Worm (Caenorhabditis elegans): ENCODE measurements around the gene F14H8.5.
A peak's percentile ranks its signal among the peaks of the same experiment; 100 is the strongest.

The F14H8.5 gene

DNA sequence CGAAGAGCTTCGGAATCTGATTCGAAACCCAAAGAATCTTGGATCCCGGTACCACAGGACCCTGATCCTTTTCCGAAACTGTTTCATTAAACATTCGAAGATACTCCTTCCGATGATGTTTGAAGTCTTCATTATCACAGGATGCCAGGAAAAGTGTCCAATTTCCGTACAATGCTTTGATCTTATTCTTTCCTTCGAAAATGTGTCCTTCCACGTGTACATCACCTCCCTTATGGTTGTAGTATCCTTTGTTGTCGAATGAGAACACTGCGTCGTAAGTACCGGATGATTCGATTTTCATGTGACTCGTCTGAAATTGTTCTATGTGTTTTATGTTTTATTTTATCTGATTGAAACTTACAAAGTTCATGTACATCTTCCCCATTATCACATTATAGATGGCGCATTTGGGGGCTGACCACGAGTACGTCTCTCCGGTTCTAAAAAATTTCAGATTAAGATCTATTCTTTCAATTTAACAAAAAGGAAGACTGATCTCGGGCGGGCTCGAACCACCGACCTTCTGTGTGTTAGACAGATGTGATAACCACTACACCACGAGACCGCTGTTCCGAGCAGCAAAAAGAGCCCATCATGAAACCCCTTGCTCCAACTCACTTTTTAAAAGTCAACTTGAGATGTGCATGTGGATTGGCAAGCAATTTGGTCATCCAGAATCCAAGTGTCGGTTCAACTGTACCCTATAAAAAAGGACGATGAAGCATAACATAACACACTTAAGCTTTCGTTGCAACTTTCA lies 8.1 kb upstream of the F14H8.5 start (continued):
- TF ChIP-seq nhr-25 (tag; optimal IDR thresholded peaks at IDR 0.05; ENCODE audit: borderline replicate concordance, insufficient read depth) (no peak), skn-1 (tag; optimal IDR thresholded peaks at IDR 0.05) (no peak), D1046.2 (GFP tag; IDR thresholded peaks at IDR 0.05) (no peak), set-16 (GFP tag; IDR thresholded peaks at IDR 0.05) (no peak), T20F7.1 (GFP tag; optimal IDR thresholded peaks at IDR 0.05) (peak; percentile 17), lir-3 (tag; optimal IDR thresholded peaks at IDR 0.05) (no peak), hlh-30 (tag; optimal IDR thresholded peaks at IDR 0.05; ENCODE audit: insufficient read depth) (peak; percentile 29), zfp-3 (GFP tag; conservative IDR thresholded peaks at IDR 0.05) (no peak), ceh-82 (tag; optimal IDR thresholded peaks at IDR 0.05) (no peak), ZK337.2 (GFP tag; IDR thresholded peaks at IDR 0.05) (no peak), mep-1 (tag; optimal IDR thresholded peaks at IDR 0.05) (no peak), ceh-62 (tag; optimal IDR thresholded peaks at IDR 0.05) (no peak), nhr-111 (GFP tag; optimal IDR thresholded peaks at IDR 0.05) (no peak), lin-15B (tag; optimal IDR thresholded peaks at IDR 0.05) (no peak), F26F4.8 (GFP tag; conservative IDR thresholded peaks at IDR 0.05) (no peak), gei-8 (GFP tag; optimal IDR thresholded peaks at IDR 0.05) (peak; percentile 46), F49E8.2 (tag; optimal IDR thresholded peaks at IDR 0.05; ENCODE audit: borderline replicate concordance) (no peak), vab-7 (GFP tag; IDR thresholded peaks at IDR 0.05) (peak; percentile 60), snpc-4 (tag; optimal IDR thresholded peaks at IDR 0.05) (no peak)

DNA sequence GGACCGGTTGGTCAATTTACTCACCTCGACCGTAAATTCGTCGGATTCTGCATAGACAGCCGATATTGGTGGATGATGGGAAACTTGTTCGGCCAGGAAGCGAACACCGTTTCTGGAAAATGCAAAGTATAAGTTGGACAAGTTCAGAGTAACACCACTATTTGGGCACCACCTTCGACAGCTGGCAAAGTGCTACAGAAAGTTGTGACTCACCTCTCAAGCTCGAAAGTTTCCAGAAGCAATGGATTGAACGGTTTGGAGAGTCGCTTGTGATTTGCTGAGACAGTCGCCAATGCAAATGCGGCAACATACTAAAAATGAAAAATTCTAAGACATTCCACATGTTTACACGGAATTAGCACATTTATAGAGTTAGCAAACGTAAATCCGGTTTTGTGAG lies 7.5 kb upstream of the F14H8.5 start:
- TF ChIP-seq aha-1 (tag): peak; percentile 90
- TF ChIP-seq Y48G9A.11 (GFP tag; IDR thresholded peaks at IDR 0.05): no peak

DNA sequence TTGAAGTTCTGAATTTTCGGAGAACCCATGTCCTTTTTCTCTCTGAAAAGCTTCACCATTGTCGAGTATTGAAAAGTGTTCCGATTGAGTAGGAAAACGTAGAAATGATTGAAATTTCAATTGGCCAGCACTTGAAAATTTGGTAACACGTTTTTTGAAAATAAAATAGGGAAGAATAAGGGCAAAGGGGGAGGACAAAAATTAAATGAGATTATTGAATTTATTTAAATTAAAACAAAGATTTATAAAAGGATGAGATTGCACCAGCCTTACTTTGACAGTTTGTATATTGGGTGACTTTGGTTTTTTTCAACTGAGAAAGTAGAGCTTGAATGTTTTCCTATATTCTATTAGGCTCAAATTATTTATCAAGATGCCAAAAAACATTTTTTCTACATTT lies 6.7 kb upstream of the F14H8.5 start, which contains the start of gene obr-2:
Gene obr-2 (minus strand): TSS at position 101 of the 400 bp plus-strand sequence.
- TF ChIP-seq mes-2 (tag; optimal IDR thresholded peaks at IDR 0.05; ENCODE audit: poor library complexity, severe bottlenecking): no peak
- no peak for TF ChIP-seq arid-1 (GFP tag; conservative IDR thresholded peaks at IDR 0.05)
- TF ChIP-seq F10B5.3 (tag; optimal IDR thresholded peaks at IDR 0.05): no peak
- TF ChIP-seq saeg-2 (GFP tag; IDR thresholded peaks at IDR 0.05): no peak
- TF ChIP-seq hmg-1.1 (GFP tag; IDR thresholded peaks at IDR 0.05): no peak
- TF ChIP-seq dmd-6 (GFP tag; IDR thresholded peaks at IDR 0.05): no peak
- TF ChIP-seq lin-29 (GFP tag; IDR thresholded peaks at IDR 0.05): no peak
- TF ChIP-seq nhr-48 (tag; optimal IDR thresholded peaks at IDR 0.05): no peak
- no peak for TF ChIP-seq pqm-1 (tag; optimal IDR thresholded peaks at IDR 0.05)
- TF ChIP-seq ztf-7 (tag; optimal IDR thresholded peaks at IDR 0.05): no peak
- TF ChIP-seq nhr-77 (tag; optimal IDR thresholded peaks at IDR 0.05): no peak
- no peak for TF ChIP-seq ZK546.5 (tag; optimal IDR thresholded peaks at IDR 0.05)
- TF ChIP-seq nhr-6 (tag; optimal IDR thresholded peaks at IDR 0.05): no peak
- TF ChIP-seq sdz-12 (GFP tag; optimal IDR thresholded peaks at IDR 0.05): no peak
- TF ChIP-seq gei-8 (GFP tag; optimal IDR thresholded peaks at IDR 0.05): no peak
- TF ChIP-seq cey-2 (tag; optimal IDR thresholded peaks at IDR 0.05; ENCODE audit: borderline replicate concordance, insufficient read depth): no peak
- TF ChIP-seq ceh-44 (GFP tag; IDR thresholded peaks at IDR 0.05): no peak
